Fruit fly (Drosophila melanogaster) whole organism, embryonic: ENCODE measurements around the gene MTF-1.

ENCODE experiments used
- Abd-B ChIP-seq: fragments of 200-800 bp; sonication (Bioruptor generic); optimal IDR thresholded peaks from 2 replicates; lab custom pipeline; 2018; ENCODE audit warnings: missing biosample characterization, mild to moderate bottlenecking, missing genetic modification characterization, moderate library complexity
- Atf-2 ChIP-seq: fragments of 200-800 bp; sonication (Bioruptor generic); optimal IDR thresholded peaks from 2 replicates; lab custom pipeline; 2016; ENCODE audit warnings: missing biosample characterization, missing genetic modification characterization
- CG10959 ChIP-seq: fragments of 200-800 bp; sonication (Bioruptor generic); IDR thresholded peaks from 2 replicates; pipeline ENCODE4 v1.3.6; 2022; ENCODE audit warnings: missing biosample characterization, missing genetic modification characterization
- CG11093 ChIP-seq: fragments of 200-800 bp; sonication (Bioruptor generic); IDR thresholded peaks from 3 replicates; pipeline ENCODE4 v1.3.6; 2022; ENCODE audit warnings: missing biosample characterization, missing genetic modification characterization
- CG11504 ChIP-seq: fragments of 200-800 bp; sonication (Bioruptor generic); optimal IDR thresholded peaks from 3 replicates; lab custom pipeline; 2019; ENCODE audit warnings: missing biosample characterization, mild to moderate bottlenecking, missing genetic modification characterization, moderate library complexity
- CG12104 ChIP-seq: fragments of 200-800 bp; sonication (Bioruptor generic); optimal IDR thresholded peaks from 3 replicates; lab custom pipeline; 2016; ENCODE audit warnings: missing biosample characterization, missing genetic modification characterization
- CG12236 ChIP-seq: fragments of 200-800 bp; sonication (Bioruptor generic); optimal IDR thresholded peaks from 2 replicates; lab custom pipeline; 2016; ENCODE audit warnings: missing biosample characterization, missing genetic modification characterization
- CG12391 ChIP-seq: fragments of 200-800 bp; sonication (Bioruptor generic); optimal IDR thresholded peaks from 3 replicates; lab custom pipeline; 2018; ENCODE audit warnings: missing biosample characterization, mild to moderate bottlenecking, missing genetic modification characterization, moderate library complexity
- CG12744 ChIP-seq: fragments of 200-800 bp; sonication (Bioruptor generic); optimal IDR thresholded peaks from 2 replicates; lab custom pipeline; 2016; ENCODE audit warnings: missing biosample characterization, missing genetic modification characterization
- CG14014 ChIP-seq: fragments of 200-800 bp; sonication (Bioruptor generic); IDR thresholded peaks from 2 replicates; pipeline ENCODE4 v1.3.6; 2022; ENCODE audit warnings: missing biosample characterization, missing genetic modification characterization
- CG14860 ChIP-seq: fragments of 200-800 bp; sonication (Bioruptor generic); IDR thresholded peaks from 3 replicates; pipeline ENCODE4 v1.3.6; 2022; ENCODE audit warnings: missing biosample characterization, missing genetic modification characterization; ENCODE audit not compliant: partially characterized antibody
- CG17568 ChIP-seq: fragments of 200-800 bp; sonication (Bioruptor generic); optimal IDR thresholded peaks from 2 replicates; lab custom pipeline; 2018; ENCODE audit warnings: missing biosample characterization, mild to moderate bottlenecking, missing genetic modification characterization, moderate library complexity
- CG17612 ChIP-seq: fragments of 200-800 bp; sonication (Bioruptor generic); IDR thresholded peaks from 2 replicates; pipeline ENCODE4 v1.3.6; 2022; ENCODE audit warnings: missing biosample characterization, missing genetic modification characterization
- CG3065 ChIP-seq: fragments of 200-800 bp; sonication (Bioruptor generic); optimal IDR thresholded peaks from 2 replicates; lab custom pipeline; 2016; ENCODE audit warnings: missing biosample characterization, missing genetic modification characterization
- CG31365 ChIP-seq: fragments of 200-800 bp; sonication (Bioruptor generic); optimal IDR thresholded peaks from 2 replicates; lab custom pipeline; 2018; ENCODE audit warnings: missing biosample characterization, mild to moderate bottlenecking, missing genetic modification characterization
- CG3281 ChIP-seq: fragments of 200-800 bp; sonication (Bioruptor generic); optimal IDR thresholded peaks from 3 replicates; lab custom pipeline; 2017; ENCODE audit warnings: missing biosample characterization, mild to moderate bottlenecking, missing genetic modification characterization
- CG7357 ChIP-seq: fragments of 200-800 bp; sonication (Bioruptor generic); IDR thresholded peaks from 3 replicates; pipeline ENCODE4 v1.3.6; 2022; ENCODE audit warnings: missing biosample characterization, missing genetic modification characterization
- CG7372 ChIP-seq: fragments of 200-800 bp; sonication (Bioruptor generic); IDR thresholded peaks from 2 replicates; pipeline ENCODE4 v1.3.6; 2022; ENCODE audit warnings: missing biosample characterization, missing genetic modification characterization
- CG7556 ChIP-seq: fragments of 200-800 bp; sonication (Bioruptor generic); optimal IDR thresholded peaks from 2 replicates; lab custom pipeline; 2017; ENCODE audit warnings: missing biosample characterization, mild to moderate bottlenecking, missing genetic modification characterization
- CG8765 ChIP-seq: fragments of 200-800 bp; sonication (Bioruptor generic); IDR thresholded peaks from 2 replicates; pipeline ENCODE4 v1.3.6; 2022; ENCODE audit warnings: missing biosample characterization, missing genetic modification characterization
- CG8924 ChIP-seq: fragments of 200-800 bp; optimal IDR thresholded peaks from 3 replicates; lab custom pipeline; 2019; ENCODE audit warnings: missing biosample characterization, mild to moderate bottlenecking, missing genetic modification characterization, moderate library complexity
- CG9437 ChIP-seq: fragments of 200-800 bp; sonication (Bioruptor generic); optimal IDR thresholded peaks from 2 replicates; lab custom pipeline; 2018; ENCODE audit warnings: missing biosample characterization, mild to moderate bottlenecking, missing genetic modification characterization
- CG9876 ChIP-seq: fragments of 200-800 bp; sonication (Bioruptor generic); optimal IDR thresholded peaks from 2 replicates; lab custom pipeline; 2016; ENCODE audit warnings: missing biosample characterization, missing genetic modification characterization
- D19A ChIP-seq: fragments of 200-800 bp; optimal IDR thresholded peaks from 3 replicates; lab custom pipeline; 2019; ENCODE audit warnings: missing biosample characterization, mild to moderate bottlenecking, missing genetic modification characterization, moderate library complexity
- Fer1 ChIP-seq: fragments of 200-800 bp; sonication (Bioruptor generic); optimal IDR thresholded peaks from 2 replicates; lab custom pipeline; 2017; ENCODE audit warnings: missing biosample characterization, mild to moderate bottlenecking, missing genetic modification characterization
- Fer3 ChIP-seq: fragments of 200-800 bp; sonication (Bioruptor generic); optimal IDR thresholded peaks from 2 replicates; lab custom pipeline; 2018; ENCODE audit warnings: missing biosample characterization, mild to moderate bottlenecking, missing genetic modification characterization, moderate library complexity
- Mad ChIP-seq: fragments of 200-800 bp; sonication (Bioruptor generic); optimal IDR thresholded peaks from 2 replicates; lab custom pipeline; 2016; ENCODE audit warnings: missing biosample characterization, missing genetic modification characterization
- Med ChIP-seq: fragments of 200-800 bp; sonication (Bioruptor generic); peaks from one replicate; lab custom pipeline; 2016; ENCODE audit warnings: missing biosample characterization, missing genetic modification characterization, mild to moderate bottlenecking, inconsistent platforms, moderate library complexity
- Mrtf ChIP-seq: fragments of 200-800 bp; sonication (Bioruptor generic); IDR thresholded peaks from 3 replicates; pipeline ENCODE4 v1.3.6; 2022; ENCODE audit warnings: missing biosample characterization, missing genetic modification characterization
- NC2β ChIP-seq: fragments of 200-800 bp; sonication (Bioruptor generic); optimal IDR thresholded peaks from 2 replicates; lab custom pipeline; 2016; ENCODE audit warnings: missing biosample characterization, missing genetic modification characterization
- NFAT ChIP-seq: fragments of 200-800 bp; sonication (Bioruptor generic); IDR thresholded peaks from 2 replicates; pipeline ENCODE4 v1.3.6; 2022; ENCODE audit warnings: missing biosample characterization, missing genetic modification characterization
- Oli ChIP-seq: fragments of 200-800 bp; sonication (Bioruptor generic); optimal IDR thresholded peaks from 2 replicates; lab custom pipeline; 2018; ENCODE audit warnings: missing biosample characterization, mild to moderate bottlenecking, missing genetic modification characterization, moderate library complexity
- Stat92E ChIP-seq, 3 experiments: fragments of >200 bp in 2 of 3; fragments of 200-800 bp in 1 of 3; sonication (Bioruptor generic) in 1 of 3; optimal IDR thresholded peaks; 2 replicates each; lab custom pipeline; 2017 to 2019; ENCODE audit warnings: missing biosample characterization in 3 of 3, missing genetic modification characterization in 3 of 3, mild to moderate bottlenecking in 1 of 3, moderate library complexity in 1 of 3
- TFAM ChIP-seq: fragments of 200-800 bp; sonication (Bioruptor generic); optimal IDR thresholded peaks from 2 replicates; lab custom pipeline; 2017; ENCODE audit warnings: missing biosample characterization, missing genetic modification characterization, inconsistent platforms
- Vsx1 ChIP-seq: fragments of 200-800 bp; sonication (Bioruptor generic); optimal IDR thresholded peaks from 2 replicates; lab custom pipeline; 2017; ENCODE audit warnings: missing biosample characterization, mild to moderate bottlenecking, missing genetic modification characterization, missing genetic modification reagents
- ap ChIP-seq: fragments of 200-800 bp; sonication (Bioruptor generic); IDR thresholded peaks from 2 replicates; pipeline ENCODE4 v1.3.6; 2022; ENCODE audit warnings: missing biosample characterization, missing genetic modification characterization
- bbx ChIP-seq: fragments of 200-800 bp; sonication (Bioruptor generic); IDR thresholded peaks from 2 replicates; pipeline ENCODE4 v1.3.6; 2022; ENCODE audit warnings: missing biosample characterization, missing genetic modification characterization; ENCODE audit not compliant: partially characterized antibody
- bcd ChIP-seq: fragments of 200-800 bp; sonication (Bioruptor generic); optimal IDR thresholded peaks from 2 replicates; lab custom pipeline; 2017; ENCODE audit warnings: missing biosample characterization, mild to moderate bottlenecking, missing genetic modification characterization
- chn ChIP-seq: fragments of 200-800 bp; sonication (Bioruptor generic); optimal IDR thresholded peaks from 2 replicates; lab custom pipeline; 2016; ENCODE audit warnings: missing biosample characterization, missing genetic modification characterization
- cwo ChIP-seq: fragments of 200-800 bp; sonication (Bioruptor generic); optimal IDR thresholded peaks from 3 replicates; lab custom pipeline; 2017; ENCODE audit warnings: missing biosample characterization, missing genetic modification characterization, mild to moderate bottlenecking, moderate library complexity, missing genetic modification reagents
- danr ChIP-seq: fragments of 200-800 bp; sonication (Bioruptor generic); IDR thresholded peaks from 2 replicates; pipeline ENCODE4 v1.3.6; 2022; ENCODE audit warnings: missing biosample characterization, missing genetic modification characterization
- dysf ChIP-seq: fragments of 200-800 bp; sonication (Bioruptor generic); IDR thresholded peaks from 3 replicates; pipeline ENCODE4 v1.3.6; 2022; ENCODE audit warnings: missing biosample characterization, missing genetic modification characterization
- ewg ChIP-seq: fragments of 200-800 bp; sonication (Bioruptor generic); optimal IDR thresholded peaks from 3 replicates; lab custom pipeline; 2017; ENCODE audit warnings: mild to moderate bottlenecking, missing biosample characterization, missing genetic modification reagents, missing genetic modification characterization
- jigr1 ChIP-seq: fragments of 200-800 bp; sonication (Bioruptor generic); IDR thresholded peaks from 3 replicates; pipeline ENCODE4 v1.3.6; 2022; ENCODE audit warnings: missing biosample characterization, missing genetic modification characterization
- nmo ChIP-seq: fragments of 200-800 bp; sonication (Bioruptor generic); optimal IDR thresholded peaks from 2 replicates; lab custom pipeline; 2018; ENCODE audit warnings: missing biosample characterization, mild to moderate bottlenecking, missing genetic modification characterization, moderate library complexity
- org-1 ChIP-seq: fragments of 200-800 bp; sonication (Bioruptor generic); optimal IDR thresholded peaks from 2 replicates; lab custom pipeline; 2017; ENCODE audit warnings: missing biosample characterization, missing genetic modification characterization
- rib ChIP-seq: fragments of 200-800 bp; sonication (Bioruptor generic); IDR thresholded peaks from 2 replicates; pipeline ENCODE4 v1.3.6; 2022; ENCODE audit warnings: missing biosample characterization, missing genetic modification characterization
- stc ChIP-seq: fragments of 200-800 bp; sonication (Bioruptor generic); IDR thresholded peaks from 2 replicates; pipeline ENCODE4 v1.3.6; 2022; ENCODE audit warnings: missing biosample characterization, missing genetic modification characterization
- unc-4 ChIP-seq: fragments of 200-800 bp; sonication (Bioruptor generic); IDR thresholded peaks from 2 replicates; pipeline ENCODE4 v1.3.6; 2022; ENCODE audit warnings: missing biosample characterization, missing genetic modification characterization; ENCODE audit not compliant: partially characterized antibody

MTF-1 gene

dm6 chr3L:9422636-9423419 lies 7.3 kb upstream of the MTF-1 start, which contains the start of gene aay (continued):
- TF ChIP-seq ewg, result peak; percentile 97
- TF ChIP-seq CG31365 (tag; lab: Kevin White, UChicago), result peak; percentile 90
- peak; percentile 98 for TF ChIP-seq chn (GFP tag; lab: Kevin White, UChicago)
- peak; percentile 98 for TF ChIP-seq CG11504
- TF ChIP-seq CG12391 (tag; lab: Kevin White, UChicago), result peak; percentile 100
- TF ChIP-seq CG17612 (GFP tag; lab: Robert Waterston, UW), result peak; percentile 95
- TF ChIP-seq cwo (GFP tag; lab: Kevin White, UChicago), result peak; percentile 97
- TF ChIP-seq NFAT (GFP tag; lab: Robert Waterston, UW), result peak; percentile 92
- TF ChIP-seq rib (GFP tag; lab: Robert Waterston, UW), result peak; percentile 97
- peak; percentile 99 for TF ChIP-seq CG17568 (GFP tag; lab: Kevin White, UChicago)
- TF ChIP-seq Fer1, result peak; percentile 99
- TF ChIP-seq CG10959 (GFP tag; lab: Robert Waterston, UW), result peak; percentile 98
- TF ChIP-seq CG14860 (GFP tag; lab: Robert Waterston, UW), result no peak
- TF ChIP-seq CG12236, result peak; percentile 97
- peak; percentile 96 for TF ChIP-seq NC2β (GFP tag; lab: Kevin White, UChicago)
- TF ChIP-seq Stat92E (GFP tag; optimal IDR thresholded peaks at IDR 0.05; lab: Kevin White, UChicago), result peak in 1 of 3 experiments; percentile 99
- peak; percentile 97 for TF ChIP-seq CG11093 (GFP tag; lab: Robert Waterston, UW)
- peak; percentile 98 for TF ChIP-seq CG12104 (GFP tag; lab: Kevin White, UChicago)
- peak; percentile 100 for TF ChIP-seq Med (GFP tag; lab: Kevin White, UChicago)
- TF ChIP-seq CG3281 (GFP tag; lab: Kevin White, UChicago), result peak; percentile 98
- TF ChIP-seq Mad (GFP tag; lab: Kevin White, UChicago), result peak; percentile 99
- peak; percentile 99 for TF ChIP-seq D19A (tag; lab: Kevin White, UChicago)
- TF ChIP-seq jigr1 (GFP tag; lab: Robert Waterston, UW), result peak; percentile 95
- peak; percentile 99 for TF ChIP-seq bcd
- peak; percentile 99 for TF ChIP-seq Abd-B (GFP tag; lab: Kevin White, UChicago)
- TF ChIP-seq CG3065 (GFP tag; lab: Kevin White, UChicago), result peak; percentile 98
- TF ChIP-seq TFAM, result peak; percentile 92
- peak; percentile 99 for TF ChIP-seq Oli (tag; lab: Kevin White, UChicago)
- TF ChIP-seq Mrtf (GFP tag; lab: Robert Waterston, UW), result peak; percentile 97
- 0 out of 2 replicates have a peak, but pooled peaks have one; percentile 40 for TF ChIP-seq bbx (GFP tag; lab: Robert Waterston, UW)
- peak; percentile 93 for TF ChIP-seq CG9437
- TF ChIP-seq CG12744 (GFP tag; lab: Kevin White, UChicago), result peak; percentile 98
- TF ChIP-seq CG8765 (GFP tag; lab: Robert Waterston, UW), result peak; percentile 98
- peak; percentile 97 for TF ChIP-seq Vsx1 (GFP tag; lab: Kevin White, UChicago)
- peak; percentile 91 for TF ChIP-seq CG9876
- TF ChIP-seq CG7357 (GFP tag; lab: Robert Waterston, UW), result peak; percentile 91
- TF ChIP-seq dysf (GFP tag; lab: Robert Waterston, UW), result peak; percentile 99
- peak; percentile 99 for TF ChIP-seq CG7556 (GFP tag; lab: Kevin White, UChicago)
- TF ChIP-seq CG7372, result peak; percentile 97
- peak; percentile 98 for TF ChIP-seq stc
- peak; percentile 97 for TF ChIP-seq danr (GFP tag; lab: Robert Waterston, UW)
- TF ChIP-seq unc-4, result peak; percentile 34; the same call in 1 of the 2 replicates
- peak; percentile 100 for TF ChIP-seq CG8924 (tag; lab: Kevin White, UChicago)
- peak; percentile 99 for TF ChIP-seq nmo (GFP tag; lab: Kevin White, UChicago)
- peak; percentile 99 for TF ChIP-seq org-1
- peak; percentile 97 for TF ChIP-seq ap (GFP tag; lab: Robert Waterston, UW)
- TF ChIP-seq CG14014 (GFP tag; lab: Robert Waterston, UW), result peak; percentile 97
- peak; percentile 99 for TF ChIP-seq Fer3 (tag; lab: Kevin White, UChicago)
- TF ChIP-seq Atf-2 (GFP tag; lab: Kevin White, UChicago), result peak; percentile 96
